Fruit fly (Drosophila melanogaster) whole organism, adult: ENCODE measurements around the gene X11Lbeta.
A peak's percentile ranks its signal among the peaks of the same experiment; 100 is the strongest.

Source experiments
- CG11617 ChIP-seq: fragments of 200-800 bp; sonication (Bioruptor generic); optimal IDR thresholded peaks from 2 replicates; lab custom pipeline; 2017; ENCODE audit warnings: mild to moderate bottlenecking, missing biosample characterization, missing genetic modification reagents, missing genetic modification characterization
- CG12768 ChIP-seq: fragments of 200-800 bp; sonication (Bioruptor generic); optimal IDR thresholded peaks from 2 replicates; lab custom pipeline; 2017; ENCODE audit warnings: missing biosample characterization, missing genetic modification characterization, mild to moderate bottlenecking, moderate library complexity, missing genetic modification reagents
- CG14711 ChIP-seq: fragments of 200-800 bp; sonication (Bioruptor generic); optimal IDR thresholded peaks from 2 replicates; lab custom pipeline; 2018; ENCODE audit warnings: missing biosample characterization, mild to moderate bottlenecking, missing genetic modification characterization, moderate library complexity
- CG1620 ChIP-seq: fragments of 200-800 bp; sonication (Bioruptor generic); optimal IDR thresholded peaks from 2 replicates; lab custom pipeline; 2016; ENCODE audit warnings: missing biosample characterization, missing genetic modification characterization
- CG33017 ChIP-seq: fragments of 200-800 bp; sonication (Bioruptor generic); optimal IDR thresholded peaks from 2 replicates; lab custom pipeline; 2018; ENCODE audit warnings: missing biosample characterization, mild to moderate bottlenecking, missing genetic modification characterization, moderate library complexity
- CG5204 ChIP-seq: fragments of 200-800 bp; sonication (Bioruptor generic); optimal IDR thresholded peaks from 2 replicates; lab custom pipeline; 2016; ENCODE audit warnings: missing biosample characterization, missing genetic modification characterization
- CG7045 ChIP-seq: fragments of 200-800 bp; sonication (Bioruptor generic); optimal IDR thresholded peaks from 2 replicates; lab custom pipeline; 2017; ENCODE audit warnings: missing biosample characterization, mild to moderate bottlenecking, missing genetic modification characterization
- CG7101 ChIP-seq: fragments of 200-800 bp; sonication (Bioruptor generic); optimal IDR thresholded peaks from 2 replicates; lab custom pipeline; 2018; ENCODE audit warnings: missing biosample characterization, mild to moderate bottlenecking, missing genetic modification characterization, moderate library complexity
- Clk ChIP-seq: fragments of 200-800 bp; sonication (Bioruptor generic); optimal IDR thresholded peaks from 2 replicates; lab custom pipeline; 2017; ENCODE audit warnings: missing biosample characterization, missing genetic modification characterization
- Crg-1 ChIP-seq: fragments of 200-800 bp; sonication (Bioruptor generic); optimal IDR thresholded peaks from 2 replicates; lab custom pipeline; 2016; ENCODE audit warnings: missing biosample characterization, missing genetic modification characterization
- Hr96 ChIP-seq: fragments of 200-800 bp; sonication (Bioruptor generic); optimal IDR thresholded peaks from 2 replicates; lab custom pipeline; 2016; ENCODE audit warnings: missing biosample characterization, missing genetic modification characterization
- Mnt ChIP-seq: fragments of 200-800 bp; sonication (Bioruptor generic); optimal IDR thresholded peaks from 2 replicates; lab custom pipeline; 2016; ENCODE audit warnings: missing biosample characterization, mild to moderate bottlenecking, missing genetic modification characterization
- bab1 ChIP-seq: fragments of 200-800 bp; sonication (Bioruptor generic); optimal IDR thresholded peaks from 3 replicates; lab custom pipeline; 2019; ENCODE audit warnings: missing biosample characterization, mild to moderate bottlenecking, missing genetic modification characterization, moderate library complexity
- cic ChIP-seq: fragments of 200-800 bp; sonication (Bioruptor generic); optimal IDR thresholded peaks from 2 replicates; lab custom pipeline; 2017; ENCODE audit warnings: missing biosample characterization, mild to moderate bottlenecking, missing genetic modification characterization, moderate library complexity
- cnc ChIP-seq, 2 experiments: fragments of >200 bp; optimal IDR thresholded peaks; 2 replicates each; lab custom pipeline; 2017
- kay ChIP-seq: fragments of 200-800 bp; sonication (Bioruptor generic); peaks from one replicate; lab custom pipeline; 2016; ENCODE audit warnings: missing biosample characterization, missing genetic modification characterization, borderline replicate concordance
- ovo ChIP-seq: fragments of 200-800 bp; sonication (Bioruptor generic); optimal IDR thresholded peaks from 2 replicates; lab custom pipeline; 2016; ENCODE audit warnings: missing biosample characterization, missing genetic modification characterization
- pad ChIP-seq: fragments of 200-800 bp; sonication (Bioruptor generic); optimal IDR thresholded peaks from 3 replicates; lab custom pipeline; 2017; ENCODE audit warnings: missing biosample characterization, missing genetic modification characterization, mild to moderate bottlenecking, moderate library complexity, missing genetic modification reagents
- tj ChIP-seq: fragments of 200-800 bp; sonication (Bioruptor generic); optimal IDR thresholded peaks from 3 replicates; lab custom pipeline; 2017; ENCODE audit warnings: missing biosample characterization, mild to moderate bottlenecking, missing genetic modification characterization, moderate library complexity
- toe ChIP-seq: fragments of 200-800 bp; sonication (Bioruptor generic); optimal IDR thresholded peaks from 2 replicates; lab custom pipeline; 2016; ENCODE audit warnings: missing biosample characterization, missing genetic modification characterization

Gene X11Lbeta

DNA sequence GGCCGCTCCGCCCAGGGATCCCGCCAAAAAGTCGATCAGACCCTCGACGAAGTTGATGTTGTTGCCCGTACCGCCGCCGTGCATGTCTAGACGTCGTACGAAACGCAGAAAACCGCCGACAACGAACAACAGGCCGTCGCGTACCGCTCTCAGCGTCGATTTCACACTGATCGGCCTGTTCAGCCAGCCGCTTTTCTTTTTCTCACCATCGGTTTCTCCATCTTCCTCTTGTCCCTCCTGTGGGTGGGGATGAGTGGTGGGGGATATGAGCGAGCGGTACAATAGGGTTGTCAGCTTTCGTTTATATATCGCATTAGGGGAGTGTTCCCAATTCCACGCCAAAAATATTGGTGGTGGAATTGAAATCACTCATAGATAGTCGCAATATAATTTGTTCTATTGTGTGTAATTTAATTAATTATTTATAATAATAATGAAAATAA, 26.0 kb upstream of the X11Lbeta start:
- TF ChIP-seq cic (GFP tag; lab: Kevin White, UChicago) (no peak), pad (peak; percentile 64), cnc (optimal IDR thresholded peaks at IDR 0.05; lab: Kevin White, UChicago) (no peak), Hr96 (GFP tag; lab: Kevin White, UChicago) (peak; percentile 8), CG11617 (GFP tag; lab: Kevin White, UChicago) (peak; percentile 11), tj (GFP tag; lab: Kevin White, UChicago) (peak; percentile 39), CG1620 (GFP tag; lab: Kevin White, UChicago) (peak; percentile 0), Mnt (peak; percentile 5), ovo (GFP tag; lab: Kevin White, UChicago) (peak; percentile 12), CG7101 (tag; lab: Kevin White, UChicago) (peak; percentile 40), CG14711 (tag; lab: Kevin White, UChicago) (peak; percentile 93), CG12768 (GFP tag; lab: Kevin White, UChicago) (no peak)

DNA sequence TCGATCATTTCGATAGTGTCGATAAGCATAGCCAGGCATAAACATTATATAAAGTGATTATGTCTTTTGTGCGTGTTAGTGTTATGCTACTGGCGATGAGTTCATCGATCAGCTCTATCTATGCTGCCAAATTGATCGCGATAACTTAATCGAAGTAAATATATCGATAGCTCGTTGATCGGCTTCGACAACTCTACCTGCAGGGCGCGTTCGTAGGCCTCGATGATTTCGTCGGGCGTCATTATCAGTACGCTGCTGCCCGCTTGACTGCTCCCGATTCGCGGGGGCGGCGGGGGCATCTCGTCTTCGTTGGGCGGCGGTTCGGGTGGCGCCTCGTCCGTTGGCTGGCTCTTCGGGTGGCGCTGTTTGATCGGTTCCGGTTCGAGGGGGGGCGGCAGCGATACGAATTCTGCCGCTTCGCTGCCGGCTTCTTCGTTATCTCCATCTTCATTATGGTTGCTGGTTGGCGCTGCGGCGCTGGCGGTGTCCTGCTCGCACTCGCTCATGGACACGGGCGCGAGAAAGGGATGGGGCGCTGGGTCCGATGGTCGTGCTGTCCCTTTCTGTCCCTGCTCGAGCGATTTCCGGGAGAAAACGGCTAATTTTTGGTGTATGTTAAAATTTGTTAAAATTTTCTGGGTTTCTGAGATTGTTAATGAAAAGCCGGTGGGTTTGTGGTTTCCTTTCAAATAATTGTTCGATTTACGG, 25.3 kb upstream of the X11Lbeta start, which contains the start of gene CG1628:
CG1628 (minus strand) TSS at position 658 of the 708 bp plus-strand sequence.
- TF ChIP-seq CG12768 (GFP tag; lab: Kevin White, UChicago) (no peak), Crg-1 (GFP tag; lab: Kevin White, UChicago) (no peak), Clk (GFP tag; lab: Kevin White, UChicago) (no peak), bab1 (GFP tag; lab: Kevin White, UChicago) (no peak)

DNA sequence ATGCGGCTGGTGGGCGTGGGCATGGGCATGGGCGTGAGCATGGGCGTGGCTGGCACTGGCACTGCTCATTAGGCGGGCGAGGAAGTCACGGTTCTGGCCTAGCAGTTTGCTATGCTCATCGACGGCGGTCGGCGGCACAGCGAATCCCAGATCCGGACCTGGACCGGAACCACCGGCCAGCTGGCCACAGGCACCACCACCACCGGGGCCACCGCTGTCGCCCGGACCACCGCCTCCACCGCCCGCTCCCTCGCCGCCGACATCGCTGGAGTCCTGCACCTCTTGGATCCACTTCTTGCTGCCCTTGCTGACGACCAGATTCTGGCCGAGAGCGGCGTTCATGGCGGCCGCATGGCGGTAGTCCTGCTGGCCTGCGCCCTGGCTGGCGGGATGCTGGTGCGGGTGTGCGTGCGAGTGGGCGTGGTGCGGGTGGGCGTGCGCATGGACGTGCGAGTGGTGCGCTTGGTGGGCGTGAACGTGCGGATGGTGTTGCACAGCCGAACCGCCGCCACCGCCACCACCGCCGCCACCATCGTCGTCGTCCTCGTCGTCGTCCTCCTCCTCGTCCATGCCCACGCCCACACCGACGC, 20.6 kb upstream of the X11Lbeta start:
- TF ChIP-seq tj (GFP tag; lab: Kevin White, UChicago) (no peak), CG7045 (GFP tag; lab: Kevin White, UChicago) (no peak), toe (GFP tag; lab: Kevin White, UChicago) (no peak), Mnt (no peak), kay (GFP tag; lab: Kevin White, UChicago) (no peak), Clk (GFP tag; lab: Kevin White, UChicago) (no peak), CG11617 (GFP tag; lab: Kevin White, UChicago) (no peak), CG33017 (no peak), CG1620 (GFP tag; lab: Kevin White, UChicago) (no peak), CG7101 (tag; lab: Kevin White, UChicago) (no peak), CG5204 (no peak), cic (GFP tag; lab: Kevin White, UChicago) (no peak), ovo (GFP tag; lab: Kevin White, UChicago) (no peak), CG12768 (GFP tag; lab: Kevin White, UChicago) (no peak), bab1 (GFP tag; lab: Kevin White, UChicago) (no peak)

DNA sequence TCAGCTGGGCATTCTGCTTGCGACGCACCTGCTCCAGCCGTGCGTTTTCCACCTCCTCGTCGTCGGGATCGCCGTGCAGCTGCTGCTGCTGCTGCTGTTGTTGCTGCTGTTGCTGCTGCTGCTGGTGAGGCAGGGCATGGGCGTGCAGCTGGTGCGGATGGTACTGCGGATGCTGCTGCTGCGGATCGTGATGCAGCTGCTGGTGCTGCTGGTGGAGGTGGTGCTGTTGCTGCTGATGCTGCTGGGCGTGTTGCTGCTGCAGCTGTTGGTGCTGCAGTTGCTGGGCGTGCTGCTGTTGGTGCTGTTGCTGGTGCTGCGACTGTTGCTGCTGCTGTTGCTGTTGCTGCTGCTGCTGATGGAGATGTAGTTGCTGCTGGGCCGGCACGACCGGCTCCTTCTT, 19.9 kb upstream of the X11Lbeta start:
- no peak for TF ChIP-seq CG7045 (GFP tag; lab: Kevin White, UChicago)
- TF ChIP-seq Crg-1 (GFP tag; lab: Kevin White, UChicago) = no peak
- no peak for TF ChIP-seq bab1 (GFP tag; lab: Kevin White, UChicago)
- no peak for TF ChIP-seq CG5204
- TF ChIP-seq pad = no peak
- TF ChIP-seq CG12768 (GFP tag; lab: Kevin White, UChicago) = no peak
- TF ChIP-seq CG33017 = no peak
- TF ChIP-seq CG11617 (GFP tag; lab: Kevin White, UChicago) = no peak
- no peak for TF ChIP-seq cic (GFP tag; lab: Kevin White, UChicago)
- TF ChIP-seq CG1620 (GFP tag; lab: Kevin White, UChicago) = no peak
- TF ChIP-seq cnc (optimal IDR thresholded peaks at IDR 0.05; lab: Kevin White, UChicago) = no peak
- no peak for TF ChIP-seq toe (GFP tag; lab: Kevin White, UChicago)
- TF ChIP-seq Mnt = no peak
- no peak for TF ChIP-seq CG14711 (tag; lab: Kevin White, UChicago)
- no peak for TF ChIP-seq tj (GFP tag; lab: Kevin White, UChicago)
- no peak for TF ChIP-seq ovo (GFP tag; lab: Kevin White, UChicago)
- TF ChIP-seq CG7101 (tag; lab: Kevin White, UChicago) = no peak

DNA sequence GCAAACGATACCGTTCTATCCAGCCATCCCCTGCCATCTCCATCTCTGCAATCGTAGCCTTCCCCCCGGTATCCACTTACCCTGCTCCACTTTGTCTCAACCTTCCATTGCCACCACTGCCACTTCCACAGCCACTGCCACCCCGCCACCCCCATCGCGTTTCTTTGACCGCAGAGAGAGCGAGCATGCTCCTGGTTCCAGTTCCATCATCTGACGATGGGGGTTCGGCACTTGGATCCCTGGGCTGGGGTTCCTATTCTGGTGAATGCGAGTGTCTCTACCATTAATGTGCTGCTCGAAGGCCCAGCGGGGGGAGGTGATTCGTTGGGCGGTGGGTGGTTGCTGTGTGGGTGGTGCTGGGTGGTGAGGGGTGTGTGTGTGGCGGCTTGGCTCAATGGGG, 14.0 kb upstream of the X11Lbeta start:
- no peak for TF ChIP-seq CG12768 (GFP tag; lab: Kevin White, UChicago)
- TF ChIP-seq CG11617 (GFP tag; lab: Kevin White, UChicago) = no peak
- no peak for TF ChIP-seq CG7045 (GFP tag; lab: Kevin White, UChicago)
- no peak for TF ChIP-seq kay (GFP tag; lab: Kevin White, UChicago)
- TF ChIP-seq cic (GFP tag; lab: Kevin White, UChicago) = no peak
- TF ChIP-seq tj (GFP tag; lab: Kevin White, UChicago) = no peak
- TF ChIP-seq ovo (GFP tag; lab: Kevin White, UChicago) = no peak
- no peak for TF ChIP-seq cnc (optimal IDR thresholded peaks at IDR 0.05; lab: Kevin White, UChicago)
- no peak for TF ChIP-seq Crg-1 (GFP tag; lab: Kevin White, UChicago)

DNA sequence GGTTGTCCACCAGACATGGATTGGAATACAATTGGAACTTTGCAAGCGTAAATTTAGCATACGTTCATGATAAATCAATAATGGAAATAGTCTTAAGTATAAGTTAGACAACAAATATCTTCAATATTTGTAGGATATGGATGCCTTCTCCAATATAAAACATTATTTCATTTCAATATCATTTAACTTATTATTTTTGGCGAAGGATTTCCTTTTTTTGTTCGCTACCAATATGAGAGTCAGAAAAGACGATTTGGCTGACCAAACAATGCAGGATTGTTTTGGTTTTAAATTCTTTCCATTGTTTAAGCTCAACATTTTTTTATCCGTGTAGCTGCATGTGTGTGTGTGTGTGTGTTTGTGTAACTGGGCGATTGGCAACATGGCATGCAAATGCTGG, 12.3 kb upstream of the X11Lbeta start:
- TF ChIP-seq CG7045 (GFP tag; lab: Kevin White, UChicago) = peak; percentile 22
- peak; percentile 0 for TF ChIP-seq toe (GFP tag; lab: Kevin White, UChicago)
- no peak for TF ChIP-seq ovo (GFP tag; lab: Kevin White, UChicago)
- TF ChIP-seq CG5204 = peak; percentile 57
